Worm (Caenorhabditis elegans) whole organism, early embryonic: ENCODE results near the gene sre-26.
A peak's percentile ranks its signal among the peaks of the same experiment; 100 is the strongest.

Experiments used
- B0310.2 ChIP-seq: sonication (generic microtip); optimal IDR thresholded peaks from 2 replicates; lab custom pipeline; 2016; ENCODE audit warnings: mild to moderate bottlenecking, missing genetic modification characterization, missing compliant biosample characterization
- F13C5.2 ChIP-seq: sonication (generic microtip); optimal IDR thresholded peaks from 2 replicates; lab custom pipeline; 2017; ENCODE audit warnings: mild to moderate bottlenecking, missing genetic modification characterization, inconsistent platforms, missing compliant biosample characterization
- aly-1 ChIP-seq: sonication (generic microtip); optimal IDR thresholded peaks from 2 replicates; lab custom pipeline; 2016; ENCODE audit warnings: missing genetic modification characterization, missing compliant biosample characterization
- ama-1 ChIP-seq: fragments of 150-350 bp; optimal IDR thresholded peaks from 2 replicates; lab custom pipeline; 2014
- ceh-13 ChIP-seq: fragments of 200-800 bp; sonication (Bioruptor generic); optimal IDR thresholded peaks from 2 replicates; lab custom pipeline; 2018; ENCODE audit warnings: mild to moderate bottlenecking, missing genetic modification characterization, missing compliant biosample characterization
- ceh-36 ChIP-seq: sonication (generic microtip); optimal IDR thresholded peaks from 2 replicates; lab custom pipeline; 2016; ENCODE audit warnings: missing genetic modification characterization, inconsistent platforms, missing compliant biosample characterization
- ets-7 ChIP-seq: sonication (generic microtip); optimal IDR thresholded peaks from 2 replicates; lab custom pipeline; 2016; ENCODE audit warnings: missing genotype, missing genetic modification characterization, missing compliant biosample characterization
- flt-1 ChIP-seq: fragments of 200-800 bp; sonication (Bioruptor generic); IDR thresholded peaks from 2 replicates; pipeline ENCODE4 v1.3.6; 2022; ENCODE audit warnings: missing genetic modification characterization, missing compliant biosample characterization
- hmbx-1 ChIP-seq: sonication (generic microtip); optimal IDR thresholded peaks from 2 replicates; lab custom pipeline; 2016; ENCODE audit warnings: mild to moderate bottlenecking, missing genetic modification characterization, missing compliant biosample characterization
- hmg-4 ChIP-seq: fragments of 200-800 bp; sonication (Bioruptor generic); optimal IDR thresholded peaks from 2 replicates; lab custom pipeline; 2018; ENCODE audit warnings: mild to moderate bottlenecking, missing genetic modification characterization, missing compliant biosample characterization
- hnd-1 ChIP-seq: sonication (generic microtip); optimal IDR thresholded peaks from 2 replicates; lab custom pipeline; 2016; ENCODE audit warnings: missing genetic modification characterization, missing compliant biosample characterization
- pes-1 ChIP-seq: fragments of 200-800 bp; sonication (Bioruptor generic); IDR thresholded peaks from 2 replicates; pipeline ENCODE4 v1.3.6; 2022; ENCODE audit warnings: missing genetic modification reagents, missing genetic modification characterization, missing compliant biosample characterization
- scrt-1 ChIP-seq: fragments of 200-800 bp; sonication (Bioruptor generic); IDR thresholded peaks from 2 replicates; pipeline ENCODE4 v1.3.6; 2022; ENCODE audit warnings: missing genetic modification characterization, missing compliant biosample characterization
- sea-1 ChIP-seq: fragments of 200-800 bp; sonication (Bioruptor generic); conservative IDR thresholded peaks from 2 replicates; pipeline ENCODE4 v1.3.6; 2022; ENCODE audit warnings: missing genetic modification characterization, missing compliant biosample characterization
- tbx-11 ChIP-seq: fragments of 200-800 bp; sonication (Bioruptor generic); IDR thresholded peaks from 2 replicates; pipeline ENCODE4 v1.3.6; 2022; ENCODE audit warnings: missing genetic modification characterization, missing compliant biosample characterization
- tbx-37 ChIP-seq: fragments of 200-800 bp; sonication (Bioruptor generic); conservative IDR thresholded peaks from 2 replicates; pipeline ENCODE4 v1.3.6; 2022; ENCODE audit warnings: missing genetic modification reagents, missing genetic modification characterization, missing compliant biosample characterization
- tra-4 ChIP-seq: sonication (generic microtip); optimal IDR thresholded peaks from 2 replicates; lab custom pipeline; 2017; ENCODE audit warnings: missing genetic modification characterization, missing compliant biosample characterization

sre-26 gene

ce11 chrII:12420486-12420885 lies at the start of gene sre-26:
Gene sre-26 (minus strand): TSS chrII:12420586.
- TF ChIP-seq ceh-13 (GFP tag; lab: Kevin White, UChicago) (no peak), scrt-1 (GFP tag; lab: Robert Waterston, UW) (no peak), tbx-11 (GFP tag; lab: Robert Waterston, UW) (no peak), flt-1 (GFP tag; lab: Robert Waterston, UW) (no peak), tbx-37 (GFP tag; lab: Robert Waterston, UW) (no peak), ceh-36 (tag; lab: Kevin White, UChicago) (no peak), B0310.2 (no peak), F13C5.2 (tag; lab: Kevin White, UChicago) (no peak), tra-4 (tag; lab: Kevin White, UChicago) (no peak), hnd-1 (tag; lab: Kevin White, UChicago) (no peak), hmbx-1 (tag; lab: Kevin White, UChicago) (no peak), sea-1 (GFP tag; lab: Robert Waterston, UW) (no peak), hmg-4 (no peak), aly-1 (tag; lab: Kevin White, UChicago) (no peak), pes-1 (GFP tag; lab: Robert Waterston, UW) (no peak), ets-7 (no peak), ama-1 (no peak)

ce11 chrII:12467047-12467446 lies 46.7 kb upstream of the sre-26 start, which contains the start of gene srg-16:
Gene srg-16 (plus strand): TSS chrII:12467133.
- TF ChIP-seq F13C5.2 (tag; lab: Kevin White, UChicago) (no peak), ets-7 (no peak), ceh-36 (tag; lab: Kevin White, UChicago) (peak; percentile 63), pes-1 (GFP tag; lab: Robert Waterston, UW) (no peak)

- TF ChIP-seq sea-1 (GFP tag; lab: Robert Waterston, UW), result no peak
- TF ChIP-seq tbx-37 (GFP tag; lab: Robert Waterston, UW), result no peak
- TF ChIP-seq ceh-13 (GFP tag; lab: Kevin White, UChicago), result no peak
- no peak for TF ChIP-seq aly-1 (tag; lab: Kevin White, UChicago)
- TF ChIP-seq ceh-36 (tag; lab: Kevin White, UChicago), result no peak
- TF ChIP-seq hmbx-1 (tag; lab: Kevin White, UChicago), result no peak
- TF ChIP-seq hnd-1 (tag; lab: Kevin White, UChicago), result no peak
- no peak for TF ChIP-seq flt-1 (GFP tag; lab: Robert Waterston, UW)
- no peak for TF ChIP-seq ets-7
- no peak for TF ChIP-seq F13C5.2 (tag; lab: Kevin White, UChicago)
- no peak for TF ChIP-seq B0310.2
- TF ChIP-seq tbx-11 (GFP tag; lab: Robert Waterston, UW), result no peak
- no peak for TF ChIP-seq scrt-1 (GFP tag; lab: Robert Waterston, UW)
- no peak for TF ChIP-seq hmg-4
- TF ChIP-seq tra-4 (tag; lab: Kevin White, UChicago), result no peak
- no peak for TF ChIP-seq ama-1
- no peak for TF ChIP-seq pes-1 (GFP tag; lab: Robert Waterston, UW)
These were observed 45.2 kb upstream of the sre-26 start, which contains the start of gene sre-37 for ce11 chrII:12465557-12465956. Gene sre-37 (plus strand): TSS chrII:12465857.

- TF ChIP-seq B0310.2, result no peak
- no peak for TF ChIP-seq tbx-11 (GFP tag; lab: Robert Waterston, UW)
- no peak for TF ChIP-seq hmg-4
- no peak for TF ChIP-seq tra-4 (tag; lab: Kevin White, UChicago)
- TF ChIP-seq ceh-13 (GFP tag; lab: Kevin White, UChicago), result no peak
- TF ChIP-seq scrt-1 (GFP tag; lab: Robert Waterston, UW), result no peak
- no peak for TF ChIP-seq hnd-1 (tag; lab: Kevin White, UChicago)
- TF ChIP-seq ets-7, result no peak
- no peak for TF ChIP-seq sea-1 (GFP tag; lab: Robert Waterston, UW)
- TF ChIP-seq hmbx-1 (tag; lab: Kevin White, UChicago), result no peak
- no peak for TF ChIP-seq tbx-37 (GFP tag; lab: Robert Waterston, UW)
- TF ChIP-seq F13C5.2 (tag; lab: Kevin White, UChicago), result no peak
- TF ChIP-seq flt-1 (GFP tag; lab: Robert Waterston, UW), result no peak
These were observed 41.9 kb upstream of the sre-26 start, which contains the start of gene F15A4.2 for ce11 chrII:12462244-12462643. Gene F15A4.2 (plus strand): TSS chrII:12462544.

ce11 chrII:12460602-12461453 lies 40.4 kb upstream of the sre-26 start, which contains the start of gene tag-280:
Gene tag-280 (plus strand): TSS chrII:12460652.
- no peak for TF ChIP-seq ceh-13 (GFP tag; lab: Kevin White, UChicago)
- TF ChIP-seq hmbx-1 (tag; lab: Kevin White, UChicago), result no peak
- TF ChIP-seq B0310.2, result no peak
- no peak for TF ChIP-seq ceh-36 (tag; lab: Kevin White, UChicago)
- TF ChIP-seq ets-7, result no peak
- no peak for TF ChIP-seq ama-1
- no peak for TF ChIP-seq tbx-11 (GFP tag; lab: Robert Waterston, UW)
- no peak for TF ChIP-seq F13C5.2 (tag; lab: Kevin White, UChicago)
- no peak for TF ChIP-seq hnd-1 (tag; lab: Kevin White, UChicago)
- TF ChIP-seq aly-1 (tag; lab: Kevin White, UChicago), result no peak

ce11 chrII:12459422-12459821 lies 39.0 kb upstream of the sre-26 start, which contains the start of gene tag-281:
Gene tag-281 (plus strand): TSS chrII:12459761.
- TF ChIP-seq ceh-36 (tag; lab: Kevin White, UChicago) (no peak), flt-1 (GFP tag; lab: Robert Waterston, UW) (peak; percentile 54; the same call in 1 of the 2 replicates), hmbx-1 (tag; lab: Kevin White, UChicago) (no peak)

ce11 chrII:12457275-12457674 lies 36.9 kb upstream of the sre-26 start, which contains the start of gene sre-38:
Gene sre-38 (plus strand): TSS chrII:12457575.
- TF ChIP-seq hnd-1 (tag; lab: Kevin White, UChicago) (no peak), tbx-11 (GFP tag; lab: Robert Waterston, UW) (no peak), hmg-4 (no peak), hmbx-1 (tag; lab: Kevin White, UChicago) (no peak), flt-1 (GFP tag; lab: Robert Waterston, UW) (no peak), F13C5.2 (tag; lab: Kevin White, UChicago) (no peak), ets-7 (no peak), ceh-36 (tag; lab: Kevin White, UChicago) (no peak), sea-1 (GFP tag; lab: Robert Waterston, UW) (no peak), scrt-1 (GFP tag; lab: Robert Waterston, UW) (no peak), B0310.2 (no peak), tbx-37 (GFP tag; lab: Robert Waterston, UW) (no peak)
